Worm (Caenorhabditis elegans): Measurements from ENCODE around the gene srt-23.

DNA sequence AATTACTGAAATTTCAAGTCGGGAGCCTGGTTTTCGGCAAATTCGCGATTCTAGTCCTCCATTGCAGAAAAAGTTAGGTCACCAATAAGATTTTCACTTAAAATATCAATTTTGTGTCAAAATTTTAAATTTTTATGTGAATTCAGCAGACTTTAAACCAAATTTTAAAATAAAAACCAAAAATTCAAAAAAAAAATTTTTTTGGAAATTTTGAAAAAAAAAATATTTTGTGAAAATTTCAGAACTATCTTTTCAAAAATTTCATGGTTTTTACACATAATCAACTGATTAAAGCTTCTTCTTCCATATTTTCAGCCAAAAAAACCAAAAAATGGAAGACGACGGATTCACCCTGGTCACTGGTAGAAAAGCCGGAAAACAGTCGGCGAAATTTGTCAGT is 48.3 kb downstream of the srt-23 start, which contains the start of gene Y55F3BL.4:
- TF ChIP-seq scrt-1 (GFP tag; IDR thresholded peaks at IDR 0.05) (no peak), tbx-11 (GFP tag; IDR thresholded peaks at IDR 0.05) (no peak), ama-1 (optimal IDR thresholded peaks at IDR 0.05) (no peak), ceh-36 (tag; optimal IDR thresholded peaks at IDR 0.05) (no peak)

All from whole organism, early embryonic.